Fruit fly (Drosophila melanogaster): ENCODE measurements around the gene CG14132.

dm6 chr3L:11683819-11684521 lies 31.1 kb downstream of the CG14132 start, which contains the start of gene Sugb:
- no peak for TF ChIP-seq Abd-B (GFP tag; optimal IDR thresholded peaks at IDR 0.05)
- no peak for TF ChIP-seq Dfd (GFP tag; optimal IDR thresholded peaks at IDR 0.05)
- TF ChIP-seq jim (GFP tag; optimal IDR thresholded peaks at IDR 0.05), result no peak
- no peak for TF ChIP-seq Myc (optimal IDR thresholded peaks at IDR 0.05)
- no peak for TF ChIP-seq Dif (GFP tag; optimal IDR thresholded peaks at IDR 0.05; ENCODE audit: partially characterized antibody)
- no peak for TF ChIP-seq lola (GFP tag; optimal IDR thresholded peaks at IDR 0.05)
- TF ChIP-seq br (GFP tag; optimal IDR thresholded peaks at IDR 0.05), result peak; percentile 75
- peak; percentile 40 for TF ChIP-seq dsf (GFP tag; optimal IDR thresholded peaks at IDR 0.05; ENCODE audit: borderline replicate concordance)
- no peak for TF ChIP-seq Hr78 (GFP tag; optimal IDR thresholded peaks at IDR 0.05)
- no peak for TF ChIP-seq N (GFP tag; optimal IDR thresholded peaks at IDR 0.05)

Data from whole organism, wandering third instar larva.